Worm (Caenorhabditis elegans): ENCODE results near the gene F01G4.6.
"Not testable (repeated sequence)": the region's sequence is repeated elsewhere in the genome, so short reads cannot be mapped to it uniquely, and the experiment has no call there.

DNA sequence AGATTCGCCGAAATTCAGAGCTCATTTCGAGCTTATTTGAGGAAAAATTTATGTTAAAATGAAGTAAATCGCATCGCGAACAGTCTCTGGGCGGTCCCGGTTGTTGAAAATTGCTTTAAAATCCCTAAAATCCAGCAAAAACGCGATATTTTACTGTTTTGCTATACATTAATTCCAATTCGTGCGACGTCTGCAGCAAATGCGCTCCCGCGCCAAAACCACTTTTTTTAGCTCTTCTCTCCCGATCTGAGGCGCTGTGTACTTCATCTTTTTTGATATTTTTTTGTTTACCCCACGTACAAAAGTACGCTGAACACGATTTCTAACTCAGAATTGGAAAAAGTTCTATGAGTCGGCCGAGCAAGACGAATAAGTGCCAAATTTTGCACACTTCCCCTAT, 49.7 kb upstream of the F01G4.6 start, which contains the start of gene R07H5.16:
- TF ChIP-seq lin-39 (tag; optimal IDR thresholded peaks at IDR 0.05); unc-39 (tag; optimal IDR thresholded peaks at IDR 0.05); ztf-11 (tag; optimal IDR thresholded peaks at IDR 0.05); lin-13 (GFP tag; optimal IDR thresholded peaks at IDR 0.05); lsy-2 (tag; optimal IDR thresholded peaks at IDR 0.05); snpc-4 (tag; optimal IDR thresholded peaks at IDR 0.05); mab-5 (tag; optimal IDR thresholded peaks at IDR 0.05); egl-27 (tag; optimal IDR thresholded peaks at IDR 0.05); elt-3 (tag; optimal IDR thresholded peaks at IDR 0.05); ztf-4 (tag; optimal IDR thresholded peaks at IDR 0.05); nhr-11 (tag; optimal IDR thresholded peaks at IDR 0.05); nhr-77 (tag; optimal IDR thresholded peaks at IDR 0.05); ama-1 (optimal IDR thresholded peaks at IDR 0.05); nhr-25 (tag; optimal IDR thresholded peaks at IDR 0.05): not testable (repeated sequence)

Measured in whole organism, L2 larva.